Fruit fly (Drosophila melanogaster): ENCODE measurements around the gene Yp2.

- TF ChIP-seq fd96Ca (GFP tag; IDR thresholded peaks at IDR 0.05) (no peak), CG32121 (GFP tag; IDR thresholded peaks at IDR 0.05) (no peak), Pif1A (GFP tag; optimal IDR thresholded peaks at IDR 0.05) (no peak), EcR (GFP tag; optimal IDR thresholded peaks at IDR 0.05) (no peak), Pif1B (GFP tag; optimal IDR thresholded peaks at IDR 0.05) (no peak), gl (tag; optimal IDR thresholded peaks at IDR 0.05) (no peak), CG9948 (tag; optimal IDR thresholded peaks at IDR 0.05) (no peak), CG12605 (GFP tag; IDR thresholded peaks at IDR 0.05) (no peak), rn (GFP tag; IDR thresholded peaks at IDR 0.05) (no peak), CG15710 (tag; optimal IDR thresholded peaks at IDR 0.05) (no peak), CG4496 (GFP tag; IDR thresholded peaks at IDR 0.05) (no peak), D1 (tag; optimal IDR thresholded peaks at IDR 0.05) (no peak), CG34367 (tag; optimal IDR thresholded peaks at IDR 0.05) (no peak), CG10348 (GFP tag; IDR thresholded peaks at IDR 0.05) (no peak)
Observed at dm6 chrX:10014738-10015703, 37.4 kb downstream of the Yp2 start.
